Worm (Caenorhabditis elegans) whole organism, L3 larva: ENCODE data around the gene nhr-15.

Experiments
- R02D3.7 ChIP-seq: fragments of 150-350 bp; optimal IDR thresholded peaks from 2 replicates; lab custom pipeline; 2014; ENCODE audit warnings: missing biosample characterization, missing genetic modification characterization
- ZK546.5 ChIP-seq: sonication (generic microtip); optimal IDR thresholded peaks from 2 replicates; lab custom pipeline; 2017; ENCODE audit warnings: missing biosample characterization, missing genetic modification characterization
- aly-2 ChIP-seq: fragments of 150-350 bp; optimal IDR thresholded peaks from 2 replicates; lab custom pipeline; 2014; ENCODE audit warnings: missing biosample characterization, missing genetic modification characterization
- ama-1 ChIP-seq: fragments of 150-350 bp; optimal IDR thresholded peaks from 2 replicates; lab custom pipeline; 2018
- ceh-16 ChIP-seq: sonication (generic microtip); optimal IDR thresholded peaks from 2 replicates; lab custom pipeline; 2017; ENCODE audit warnings: missing biosample characterization, missing genetic modification characterization
- ceh-28 ChIP-seq: fragments of 150-350 bp; optimal IDR thresholded peaks from 2 replicates; lab custom pipeline; 2014; ENCODE audit warnings: missing biosample characterization, missing genetic modification reagents, missing genetic modification characterization
- ceh-82 ChIP-seq: fragments of 150-350 bp; optimal IDR thresholded peaks from 2 replicates; lab custom pipeline; 2014; ENCODE audit warnings: missing biosample characterization, missing genetic modification characterization
- elt-1 ChIP-seq: fragments of 150-350 bp; optimal IDR thresholded peaks from 2 replicates; lab custom pipeline; 2014; ENCODE audit warnings: missing biosample characterization, missing genetic modification characterization
- elt-2 ChIP-seq: sonication (generic microtip); optimal IDR thresholded peaks from 2 replicates; lab custom pipeline; 2016; ENCODE audit warnings: missing genetic modification reagents, mild to moderate bottlenecking, missing genetic modification characterization, missing compliant biosample characterization
- fkh-10 ChIP-seq: sonication (generic microtip); optimal IDR thresholded peaks from 2 replicates; lab custom pipeline; 2017; ENCODE audit warnings: missing biosample characterization, missing genetic modification reagents, missing genetic modification characterization
- fkh-2 ChIP-seq: fragments of 150-350 bp; optimal IDR thresholded peaks from 2 replicates; lab custom pipeline; 2014; ENCODE audit warnings: missing biosample characterization, missing genetic modification reagents, missing genetic modification characterization
- fos-1 ChIP-seq: fragments of 150-350 bp; optimal IDR thresholded peaks from 2 replicates; lab custom pipeline; 2014; ENCODE audit warnings: missing biosample characterization, missing genetic modification characterization
- hmg-11 ChIP-seq: sonication (generic microtip); optimal IDR thresholded peaks from 2 replicates; lab custom pipeline; 2016; ENCODE audit warnings: missing genetic modification characterization, missing compliant biosample characterization
- jun-1 ChIP-seq: fragments of 150-350 bp; optimal IDR thresholded peaks from 2 replicates; lab custom pipeline; 2014; ENCODE audit warnings: missing biosample characterization, missing genetic modification reagents, missing genetic modification characterization
- lin-15B ChIP-seq: fragments of 150-350 bp; optimal IDR thresholded peaks from 2 replicates; lab custom pipeline; 2014; ENCODE audit warnings: missing biosample characterization, missing genetic modification characterization
- lin-39 ChIP-seq: fragments of 150-350 bp; optimal IDR thresholded peaks from 2 replicates; lab custom pipeline; 2018; ENCODE audit warnings: missing biosample characterization, missing genetic modification reagents, missing genetic modification characterization
- lsy-12 ChIP-seq: sonication (generic microtip); optimal IDR thresholded peaks from 2 replicates; lab custom pipeline; 2016; ENCODE audit warnings: mild to moderate bottlenecking, missing genetic modification characterization, missing compliant biosample characterization
- mdl-1 ChIP-seq: fragments of 150-350 bp; optimal IDR thresholded peaks from 2 replicates; lab custom pipeline; 2014; ENCODE audit warnings: missing biosample characterization, missing genetic modification characterization
- mml-1 ChIP-seq: fragments of 150-350 bp; sonication (generic microtip); optimal IDR thresholded peaks from 3 replicates; lab custom pipeline; 2014; ENCODE audit warnings: missing biosample characterization, missing genetic modification characterization
- nfya-1 ChIP-seq: sonication (generic microtip); optimal IDR thresholded peaks from 2 replicates; lab custom pipeline; 2017; ENCODE audit warnings: missing genetic modification characterization, mild to moderate bottlenecking, missing compliant biosample characterization, antibody characterized with exemption, moderate library complexity; ENCODE audit not compliant: insufficient read depth
- nhr-11 ChIP-seq: fragments of 150-350 bp; optimal IDR thresholded peaks from 2 replicates; lab custom pipeline; 2014; ENCODE audit warnings: missing biosample characterization, missing genetic modification characterization
- nhr-12 ChIP-seq: fragments of 150-350 bp; optimal IDR thresholded peaks from 2 replicates; lab custom pipeline; 2014; ENCODE audit warnings: missing biosample characterization, missing genetic modification characterization
- nhr-23 ChIP-seq: fragments of 150-350 bp; optimal IDR thresholded peaks from 2 replicates; lab custom pipeline; 2014; ENCODE audit warnings: missing biosample characterization, missing genetic modification reagents, missing genetic modification characterization
- nhr-237 ChIP-seq: fragments of 150-350 bp; optimal IDR thresholded peaks from 2 replicates; lab custom pipeline; 2014; ENCODE audit warnings: missing biosample characterization, missing genetic modification characterization
- nhr-25 ChIP-seq: sonication (generic microtip); optimal IDR thresholded peaks from 2 replicates; lab custom pipeline; 2017; ENCODE audit warnings: missing biosample characterization, missing genetic modification characterization
- nhr-28 ChIP-seq: fragments of 150-350 bp; optimal IDR thresholded peaks from 2 replicates; lab custom pipeline; 2014; ENCODE audit warnings: missing biosample characterization, missing genetic modification characterization
- nhr-43 ChIP-seq: sonication (generic microtip); optimal IDR thresholded peaks from 2 replicates; lab custom pipeline; 2016; ENCODE audit warnings: mild to moderate bottlenecking, missing genetic modification characterization, missing compliant biosample characterization; ENCODE audit not compliant: poor library complexity, severe bottlenecking
- pha-4 ChIP-seq: fragments of 150-350 bp; optimal IDR thresholded peaks from 2 replicates; lab custom pipeline; 2014; ENCODE audit warnings: missing biosample characterization, missing genetic modification reagents, missing genetic modification characterization
- pqm-1 ChIP-seq: fragments of 150-350 bp; optimal IDR thresholded peaks from 2 replicates; lab custom pipeline; 2017; ENCODE audit warnings: missing biosample characterization, missing genetic modification characterization, inconsistent platforms
- sea-2 ChIP-seq: fragments of 150-350 bp; sonication (generic microtip); optimal IDR thresholded peaks from 4 replicates; lab custom pipeline; 2014; ENCODE audit warnings: missing biosample characterization, missing genetic modification reagents, missing genetic modification characterization
- snpc-4 ChIP-seq: fragments of 150-350 bp; optimal IDR thresholded peaks from 2 replicates; lab custom pipeline; 2014; ENCODE audit warnings: missing biosample characterization, missing genetic modification characterization
- unc-39 ChIP-seq: sonication (generic microtip); optimal IDR thresholded peaks from 4 replicates; lab custom pipeline; 2017; ENCODE audit warnings: missing biosample characterization, missing genetic modification characterization
- unc-62 ChIP-seq: fragments of 150-350 bp; sonication (generic microtip); optimal IDR thresholded peaks from 4 replicates; lab custom pipeline; 2014; ENCODE audit warnings: missing biosample characterization, missing genetic modification reagents, missing genetic modification characterization
- zag-1 ChIP-seq: fragments of 150-350 bp; optimal IDR thresholded peaks from 2 replicates; lab custom pipeline; 2014; ENCODE audit warnings: missing biosample characterization, missing genetic modification characterization
- ztf-4 ChIP-seq: fragments of 150-350 bp; optimal IDR thresholded peaks from 2 replicates; lab custom pipeline; 2014; ENCODE audit warnings: missing biosample characterization, missing genetic modification characterization

The nhr-15 gene

ce11 chrV:343546-343945 is 31.0 kb downstream of the nhr-15 start:
- no peak for TF ChIP-seq nhr-23 (tag; lab: Kevin White, UChicago)
- TF ChIP-seq lsy-12, result no peak
- TF ChIP-seq ZK546.5 (tag; lab: Kevin White, UChicago), result no peak
- TF ChIP-seq ceh-16 (tag; lab: Kevin White, UChicago), result no peak

DNA sequence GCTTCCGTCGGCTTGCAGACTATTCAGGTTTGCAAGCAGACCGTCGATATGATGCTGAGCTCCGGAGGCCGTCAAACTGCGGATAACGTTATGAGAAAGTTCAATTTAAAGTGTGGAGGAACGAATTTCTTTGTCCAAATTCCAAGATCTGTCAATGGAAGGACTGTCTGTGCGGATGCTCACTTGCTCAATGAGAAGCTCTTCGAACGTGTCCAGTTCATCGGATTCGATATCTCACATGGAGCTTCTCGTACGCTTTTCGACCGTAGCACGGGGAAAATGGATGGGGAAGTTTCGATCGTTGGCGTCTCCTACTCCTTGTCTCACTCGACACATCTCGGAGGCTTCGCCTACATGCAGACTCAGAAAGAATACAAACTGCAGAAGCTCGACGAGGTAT is 33.5 kb downstream of the nhr-15 start:
- TF ChIP-seq pha-4 (tag; lab: Kevin White, UChicago), result no peak
- no peak for TF ChIP-seq aly-2 (tag; lab: Kevin White, UChicago)
- TF ChIP-seq lin-39 (tag; lab: Kevin White, UChicago), result no peak
- TF ChIP-seq nhr-28, result no peak
- no peak for TF ChIP-seq nhr-11 (tag; lab: Kevin White, UChicago)
- no peak for TF ChIP-seq sea-2 (GFP tag; lab: Kevin White, UChicago)
- no peak for TF ChIP-seq ama-1
- TF ChIP-seq zag-1 (tag; lab: Kevin White, UChicago), result no peak
- TF ChIP-seq nhr-43 (tag; lab: Kevin White, UChicago), result no peak
- no peak for TF ChIP-seq nfya-1 (tag; lab: Kevin White, UChicago)
- no peak for TF ChIP-seq unc-62 (GFP tag; lab: Kevin White, UChicago)
- no peak for TF ChIP-seq fkh-10 (GFP tag; lab: Kevin White, UChicago)
- TF ChIP-seq unc-39, result no peak
- TF ChIP-seq ceh-16 (tag; lab: Kevin White, UChicago), result no peak
- TF ChIP-seq R02D3.7, result no peak
- TF ChIP-seq snpc-4 (tag; lab: Kevin White, UChicago), result no peak
- TF ChIP-seq fos-1 (tag; lab: Kevin White, UChicago), result no peak

- TF ChIP-seq nhr-12 (tag; lab: Kevin White, UChicago) (no peak), elt-1 (tag; lab: Kevin White, UChicago) (no peak), nhr-25 (tag; lab: Kevin White, UChicago) (no peak), ceh-82 (tag; lab: Kevin White, UChicago) (no peak), jun-1 (tag; lab: Kevin White, UChicago) (no peak), R02D3.7 (no peak), nhr-237 (tag; lab: Kevin White, UChicago) (no peak), fos-1 (tag; lab: Kevin White, UChicago) (no peak)
These were observed 35.2 kb downstream of the nhr-15 start for ce11 chrV:347561-348345.

ce11 chrV:349054-349453 is 36.5 kb downstream of the nhr-15 start, which contains the start of gene atg-9:
TSS of gene atg-9 (plus strand) at chrV:349385.
- TF ChIP-seq nhr-11 (tag; lab: Kevin White, UChicago) (no peak), ceh-16 (tag; lab: Kevin White, UChicago) (no peak), nfya-1 (tag; lab: Kevin White, UChicago) (peak; percentile 75), nhr-28 (no peak), ama-1 (peak; percentile 70), R02D3.7 (peak; percentile 38), sea-2 (GFP tag; lab: Kevin White, UChicago) (no peak), nhr-43 (tag; lab: Kevin White, UChicago) (no peak), lin-15B (tag; lab: Kevin White, UChicago) (peak; percentile 80), pqm-1 (tag; lab: Kevin White, UChicago) (peak; percentile 4), jun-1 (tag; lab: Kevin White, UChicago) (peak; percentile 42), lsy-12 (peak; percentile 55), ceh-28 (tag; lab: Kevin White, UChicago) (peak; percentile 59), lin-39 (tag; lab: Kevin White, UChicago) (peak; percentile 74), mml-1 (tag; lab: Kevin White, UChicago) (peak; percentile 46), fkh-10 (GFP tag; lab: Kevin White, UChicago) (no peak), nhr-25 (tag; lab: Kevin White, UChicago) (peak; percentile 86), unc-62 (GFP tag; lab: Kevin White, UChicago) (no peak), pha-4 (tag; lab: Kevin White, UChicago) (peak; percentile 89), elt-2 (tag; lab: Kevin White, UChicago) (peak; percentile 59), nhr-23 (tag; lab: Kevin White, UChicago) (peak; percentile 77), hmg-11 (peak; percentile 76), fkh-2 (tag; lab: Kevin White, UChicago) (no peak), ceh-82 (tag; lab: Kevin White, UChicago) (no peak), snpc-4 (tag; lab: Kevin White, UChicago) (peak; percentile 78), ztf-4 (tag; lab: Kevin White, UChicago) (peak; percentile 40), mdl-1 (peak; percentile 78)
